Fruit fly (Drosophila melanogaster) whole organism, embryonic: ENCODE data around the gene Irbp.

Experiments used
- ATbp ChIP-seq: fragments of 200-800 bp; sonication (Bioruptor generic); optimal IDR thresholded peaks from 2 replicates; lab custom pipeline; 2017; ENCODE audit warnings: missing biosample characterization, mild to moderate bottlenecking, missing genetic modification characterization, missing genetic modification reagents
- Antp ChIP-seq: fragments of 200-800 bp; sonication (Bioruptor generic); optimal IDR thresholded peaks from 3 replicates; lab custom pipeline; 2016; ENCODE audit warnings: missing biosample characterization, missing genetic modification characterization
- Atf-2 ChIP-seq: fragments of 200-800 bp; sonication (Bioruptor generic); optimal IDR thresholded peaks from 2 replicates; lab custom pipeline; 2016; ENCODE audit warnings: missing biosample characterization, missing genetic modification characterization
- Awh ChIP-seq: fragments of 200-800 bp; sonication (Bioruptor generic); IDR thresholded peaks from 2 replicates; pipeline ENCODE4, ENCODE4 v1.3.6; 2022; ENCODE audit warnings: missing biosample characterization, missing genetic modification characterization
- Bteb2 ChIP-seq: fragments of 200-800 bp; sonication (Bioruptor generic); optimal IDR thresholded peaks from 2 replicates; lab custom pipeline; 2016; ENCODE audit warnings: missing biosample characterization, missing genetic modification characterization
- CG10366 ChIP-seq: fragments of 200-800 bp; sonication (Bioruptor generic); IDR thresholded peaks from 2 replicates; pipeline ENCODE4 v1.3.6; 2022; ENCODE audit warnings: missing biosample characterization, missing genetic modification characterization
- CG10979 ChIP-seq: fragments of 200-800 bp; sonication (Bioruptor generic); optimal IDR thresholded peaks from 2 replicates; lab custom pipeline; 2018; ENCODE audit warnings: missing biosample characterization, mild to moderate bottlenecking, missing genetic modification characterization, moderate library complexity
- CG11456 ChIP-seq: fragments of 200-800 bp; sonication (Bioruptor generic); IDR thresholded peaks from 3 replicates; pipeline ENCODE4 v1.3.6; 2022; ENCODE audit warnings: missing biosample characterization, missing genetic modification characterization
- CG11695 ChIP-seq: fragments of 200-800 bp; sonication (Bioruptor generic); IDR thresholded peaks from 3 replicates; pipeline ENCODE4 v1.3.6; 2022; ENCODE audit warnings: missing biosample characterization, missing genetic modification characterization
- CG12104 ChIP-seq: fragments of 200-800 bp; sonication (Bioruptor generic); optimal IDR thresholded peaks from 3 replicates; lab custom pipeline; 2016; ENCODE audit warnings: missing biosample characterization, missing genetic modification characterization
- CG12391 ChIP-seq: fragments of 200-800 bp; sonication (Bioruptor generic); optimal IDR thresholded peaks from 3 replicates; lab custom pipeline; 2018; ENCODE audit warnings: missing biosample characterization, mild to moderate bottlenecking, missing genetic modification characterization, moderate library complexity
- CG12769 ChIP-seq: fragments of 200-800 bp; sonication (Bioruptor generic); optimal IDR thresholded peaks from 2 replicates; lab custom pipeline; 2019; ENCODE audit warnings: missing biosample characterization, mild to moderate bottlenecking, missing genetic modification characterization, moderate library complexity
- CG15269 ChIP-seq: fragments of 200-800 bp; sonication (Bioruptor generic); optimal IDR thresholded peaks from 2 replicates; lab custom pipeline; 2018; ENCODE audit warnings: missing biosample characterization, mild to moderate bottlenecking, missing genetic modification characterization, moderate library complexity
- CG1529 ChIP-seq: fragments of 200-800 bp; sonication (Bioruptor generic); optimal IDR thresholded peaks from 3 replicates; lab custom pipeline; 2018; ENCODE audit warnings: missing biosample characterization, missing genetic modification characterization
- CG15601 ChIP-seq: fragments of 200-800 bp; sonication (Bioruptor generic); optimal IDR thresholded peaks from 3 replicates; lab custom pipeline; 2019; ENCODE audit warnings: missing biosample characterization, mild to moderate bottlenecking, missing genetic modification characterization, moderate library complexity
- CG1603 ChIP-seq: fragments of 200-800 bp; sonication (Bioruptor generic); optimal IDR thresholded peaks from 2 replicates; lab custom pipeline; 2019; ENCODE audit warnings: missing biosample characterization, mild to moderate bottlenecking, missing genetic modification characterization, moderate library complexity
- CG18619 ChIP-seq: fragments of 200-800 bp; sonication (Bioruptor generic); optimal IDR thresholded peaks from 3 replicates; lab custom pipeline; 2017; ENCODE audit warnings: missing biosample characterization, mild to moderate bottlenecking, missing genetic modification characterization
- CG30020 ChIP-seq: fragments of 200-800 bp; optimal IDR thresholded peaks from 2 replicates; lab custom pipeline; 2019; ENCODE audit warnings: missing biosample characterization, mild to moderate bottlenecking, missing genetic modification characterization, moderate library complexity
- CG6689 ChIP-seq: fragments of 200-800 bp; sonication (Bioruptor generic); IDR thresholded peaks from 2 replicates; pipeline ENCODE4 v1.3.6; 2022; ENCODE audit warnings: missing biosample characterization, missing genetic modification characterization
- CG8388 ChIP-seq: fragments of 200-800 bp; sonication (Bioruptor generic); optimal IDR thresholded peaks from 2 replicates; lab custom pipeline; 2019; ENCODE audit warnings: missing biosample characterization, mild to moderate bottlenecking, missing genetic modification characterization, moderate library complexity
- CG8765 ChIP-seq: fragments of 200-800 bp; sonication (Bioruptor generic); IDR thresholded peaks from 2 replicates; pipeline ENCODE4 v1.3.6; 2022; ENCODE audit warnings: missing biosample characterization, missing genetic modification characterization
- CG8924 ChIP-seq: fragments of 200-800 bp; optimal IDR thresholded peaks from 3 replicates; lab custom pipeline; 2019; ENCODE audit warnings: missing biosample characterization, mild to moderate bottlenecking, missing genetic modification characterization, moderate library complexity
- Dref ChIP-seq: fragments of 200-800 bp; sonication (Bioruptor generic); IDR thresholded peaks from 2 replicates; pipeline ENCODE4 v1.3.6; 2022; ENCODE audit warnings: missing biosample characterization, missing genetic modification characterization
- E2f2 ChIP-seq: fragments of 200-800 bp; sonication (Bioruptor generic); IDR thresholded peaks from 2 replicates; pipeline ENCODE4 v1.3.6; 2022; ENCODE audit warnings: missing biosample characterization, missing genetic modification characterization
- Gsc ChIP-seq: fragments of 200-800 bp; sonication (Bioruptor generic); IDR thresholded peaks from 2 replicates; pipeline ENCODE4 v1.3.6; 2022; ENCODE audit warnings: missing biosample characterization, missing genetic modification characterization
- HLH54F ChIP-seq: fragments of 200-800 bp; sonication (Bioruptor generic); optimal IDR thresholded peaks from 3 replicates; lab custom pipeline; 2016; ENCODE audit warnings: missing biosample characterization, missing genetic modification characterization
- Med ChIP-seq: fragments of 200-800 bp; sonication (Bioruptor generic); peaks from one replicate; lab custom pipeline; 2016; ENCODE audit warnings: missing biosample characterization, missing genetic modification characterization, mild to moderate bottlenecking, inconsistent platforms, moderate library complexity
- Meics ChIP-seq: fragments of 200-800 bp; sonication (Bioruptor generic); optimal IDR thresholded peaks from 2 replicates; lab custom pipeline; 2017; ENCODE audit warnings: missing biosample characterization, mild to moderate bottlenecking, missing genetic modification characterization
- Side ChIP-seq: fragments of 200-800 bp; sonication (Bioruptor generic); optimal IDR thresholded peaks from 2 replicates; lab custom pipeline; 2016; ENCODE audit warnings: missing biosample characterization, missing genetic modification characterization
- Stat92E ChIP-seq, 3 experiments: fragments of >200 bp in 2 of 3; fragments of 200-800 bp in 1 of 3; sonication (Bioruptor generic) in 1 of 3; optimal IDR thresholded peaks; 2 replicates each; lab custom pipeline; 2017 to 2019; ENCODE audit warnings: missing biosample characterization in 3 of 3, missing genetic modification characterization in 3 of 3, mild to moderate bottlenecking in 1 of 3, moderate library complexity in 1 of 3
- amos ChIP-seq: fragments of 200-800 bp; sonication (Bioruptor generic); IDR thresholded peaks from 2 replicates; pipeline ENCODE4 v1.3.6; 2022; ENCODE audit warnings: missing biosample characterization, missing genetic modification characterization; ENCODE audit not compliant: partially characterized antibody
- bbx ChIP-seq: fragments of 200-800 bp; sonication (Bioruptor generic); IDR thresholded peaks from 2 replicates; pipeline ENCODE4 v1.3.6; 2022; ENCODE audit warnings: missing biosample characterization, missing genetic modification characterization; ENCODE audit not compliant: partially characterized antibody
- caup ChIP-seq: fragments of 200-800 bp; sonication (Bioruptor generic); optimal IDR thresholded peaks from 3 replicates; lab custom pipeline; 2017; ENCODE audit warnings: missing biosample characterization, mild to moderate bottlenecking, missing genetic modification characterization, moderate library complexity; ENCODE audit not compliant: severe bottlenecking
- croc ChIP-seq: fragments of 200-800 bp; sonication (Bioruptor generic); conservative IDR thresholded peaks from 3 replicates; pipeline ENCODE4 v1.3.6; 2022; ENCODE audit warnings: missing biosample characterization, missing genetic modification characterization
- danr ChIP-seq: fragments of 200-800 bp; sonication (Bioruptor generic); IDR thresholded peaks from 2 replicates; pipeline ENCODE4 v1.3.6; 2022; ENCODE audit warnings: missing biosample characterization, missing genetic modification characterization
- dmrt99B ChIP-seq: fragments of 200-800 bp; sonication (Bioruptor generic); optimal IDR thresholded peaks from 2 replicates; lab custom pipeline; 2018; ENCODE audit warnings: missing biosample characterization, mild to moderate bottlenecking, missing genetic modification characterization, moderate library complexity
- eve ChIP-seq, 2 experiments: fragments of >200 bp; optimal IDR thresholded peaks; 2 replicates each; lab custom pipeline; 2017; ENCODE audit warnings: missing biosample characterization in 2 of 2, missing genetic modification characterization in 2 of 2
- gem ChIP-seq: fragments of 200-800 bp; sonication (Bioruptor generic); optimal IDR thresholded peaks from 2 replicates; lab custom pipeline; 2019; ENCODE audit warnings: missing biosample characterization, mild to moderate bottlenecking, missing genetic modification characterization, moderate library complexity
- insv ChIP-seq, 2 experiments: fragments of 200-800 bp; sonication (Bioruptor generic); optimal IDR thresholded peaks; 3 replicates each; lab custom pipeline; 2016 to 2018; ENCODE audit warnings: missing biosample characterization in 2 of 2, missing genetic modification characterization in 2 of 2
- inv ChIP-seq: fragments of 200-800 bp; sonication (Bioruptor generic); IDR thresholded peaks from 2 replicates; pipeline ENCODE4 v1.3.6; 2022; ENCODE audit warnings: missing biosample characterization, missing genetic modification characterization; ENCODE audit not compliant: partially characterized antibody
- klu ChIP-seq: fragments of 200-800 bp; sonication (Bioruptor generic); IDR thresholded peaks from 2 replicates; pipeline ENCODE4 v1.3.6; 2022; ENCODE audit warnings: missing biosample characterization, missing genetic modification characterization
- knrl ChIP-seq: fragments of 200-800 bp; sonication (Bioruptor generic); IDR thresholded peaks from 3 replicates; pipeline ENCODE4 v1.3.6; 2022; ENCODE audit warnings: missing biosample characterization, missing genetic modification characterization; ENCODE audit not compliant: partially characterized antibody
- lbe ChIP-seq: fragments of 200-800 bp; sonication (Bioruptor generic); optimal IDR thresholded peaks from 2 replicates; lab custom pipeline; 2016; ENCODE audit warnings: missing biosample characterization, mild to moderate bottlenecking, missing genetic modification characterization
- mirr ChIP-seq: fragments of 200-800 bp; sonication (Bioruptor generic); optimal IDR thresholded peaks from 3 replicates; lab custom pipeline; 2018; ENCODE audit warnings: missing biosample characterization, mild to moderate bottlenecking, missing genetic modification characterization
- phol ChIP-seq: fragments of 200-800 bp; sonication (Bioruptor generic); optimal IDR thresholded peaks from 3 replicates; lab custom pipeline; 2018; ENCODE audit warnings: missing biosample characterization, mild to moderate bottlenecking, missing genetic modification characterization, moderate library complexity
- repo ChIP-seq: fragments of 200-800 bp; sonication (Bioruptor generic); optimal IDR thresholded peaks from 2 replicates; lab custom pipeline; 2016; ENCODE audit warnings: missing biosample characterization, missing genetic modification characterization
- run ChIP-seq: fragments of 200-800 bp; sonication (Bioruptor generic); optimal IDR thresholded peaks from 3 replicates; lab custom pipeline; 2018; ENCODE audit warnings: missing biosample characterization, mild to moderate bottlenecking, missing genetic modification characterization
- sima ChIP-seq: fragments of 200-800 bp; sonication (Bioruptor generic); optimal IDR thresholded peaks from 2 replicates; lab custom pipeline; 2016; ENCODE audit warnings: missing biosample characterization, missing genetic modification characterization
- stc ChIP-seq: fragments of 200-800 bp; sonication (Bioruptor generic); IDR thresholded peaks from 2 replicates; pipeline ENCODE4 v1.3.6; 2022; ENCODE audit warnings: missing biosample characterization, missing genetic modification characterization
- tna ChIP-seq: fragments of 200-800 bp; sonication (Bioruptor generic); IDR thresholded peaks from 2 replicates; pipeline ENCODE4 v1.3.6; 2022; ENCODE audit warnings: missing biosample characterization, missing genetic modification characterization; ENCODE audit not compliant: partially characterized antibody

Irbp gene

dm6 chr3R:11421643-11422122 is 11.8 kb downstream of the Irbp start, which contains the start of the genes ninaG and Sptz (continued):
- peak in 1 of 2 experiments; percentile 16 for TF ChIP-seq insv (GFP tag; optimal IDR thresholded peaks at IDR 0.05; lab: Kevin White, UChicago)
- TF ChIP-seq eve (GFP tag; optimal IDR thresholded peaks at IDR 0.05; lab: Kevin White, UChicago), result peak in 1 of 2 experiments; percentile 86
- TF ChIP-seq CG12104, result peak; percentile 83
- no peak for TF ChIP-seq bbx
- peak; percentile 87 for TF ChIP-seq CG15269
- peak; percentile 95 for TF ChIP-seq CG11456 (GFP tag; lab: Robert Waterston, UW)
- peak; percentile 85 for TF ChIP-seq CG8388 (GFP tag; lab: Kevin White, UChicago)
- peak; percentile 93 for TF ChIP-seq CG8765 (GFP tag; lab: Robert Waterston, UW)
- TF ChIP-seq sima (GFP tag; lab: Kevin White, UChicago), result peak; percentile 79
- TF ChIP-seq CG12391, result peak; percentile 95
- peak; percentile 96 for TF ChIP-seq phol (tag; lab: Kevin White, UChicago)
- TF ChIP-seq CG10979 (tag; lab: Kevin White, UChicago), result peak; percentile 90
- TF ChIP-seq Stat92E (GFP tag; optimal IDR thresholded peaks at IDR 0.05; lab: Kevin White, UChicago), result no peak
- peak; percentile 97 for TF ChIP-seq HLH54F (GFP tag; lab: Kevin White, UChicago)
- TF ChIP-seq gem (tag; lab: Kevin White, UChicago), result peak; percentile 95
- TF ChIP-seq CG11695 (GFP tag; lab: Robert Waterston, UW), result peak; percentile 90
- TF ChIP-seq caup, result peak; percentile 84
- TF ChIP-seq Dref (GFP tag; lab: Robert Waterston, UW), result peak; percentile 67
- TF ChIP-seq CG10366 (GFP tag; lab: Robert Waterston, UW), result peak; percentile 95
- TF ChIP-seq CG30020 (tag; lab: Kevin White, UChicago), result peak; percentile 75
- peak; percentile 88 for TF ChIP-seq danr
- peak; percentile 86 for TF ChIP-seq CG8924 (tag; lab: Kevin White, UChicago)
- TF ChIP-seq stc, result peak; percentile 88
- no peak for TF ChIP-seq tna (GFP tag; lab: Robert Waterston, UW)
- peak; percentile 93 for TF ChIP-seq E2f2 (GFP tag; lab: Robert Waterston, UW)
- no peak for TF ChIP-seq dmrt99B (tag; lab: Kevin White, UChicago)
- TF ChIP-seq Side (GFP tag; lab: Kevin White, UChicago), result peak; percentile 91
- peak; percentile 40 for TF ChIP-seq amos (GFP tag; lab: Robert Waterston, UW)
- peak; percentile 87 for TF ChIP-seq Meics (GFP tag; lab: Kevin White, UChicago)
- peak; percentile 91 for TF ChIP-seq repo (GFP tag; lab: Kevin White, UChicago)
- TF ChIP-seq CG6689 (GFP tag; lab: Robert Waterston, UW), result peak; percentile 97
- TF ChIP-seq Antp, result peak; percentile 95
- no peak for TF ChIP-seq lbe
- TF ChIP-seq Atf-2 (GFP tag; lab: Kevin White, UChicago), result peak; percentile 91
- peak; percentile 90 for TF ChIP-seq CG18619 (GFP tag; lab: Kevin White, UChicago)
- peak; percentile 94 for TF ChIP-seq croc
- TF ChIP-seq Awh (GFP tag; lab: Robert Waterston, UW), result peak; percentile 88
- TF ChIP-seq CG1529 (GFP tag; lab: Kevin White, UChicago), result no peak
- TF ChIP-seq CG15601 (tag; lab: Kevin White, UChicago), result peak; percentile 86
- no peak for TF ChIP-seq CG12769 (tag; lab: Kevin White, UChicago)
- TF ChIP-seq ATbp (GFP tag; lab: Kevin White, UChicago), result no peak
- TF ChIP-seq run (tag; lab: Kevin White, UChicago), result peak; percentile 63
- no peak for TF ChIP-seq inv (GFP tag; lab: Robert Waterston, UW)
- TF ChIP-seq mirr (GFP tag; lab: Kevin White, UChicago), result peak; percentile 11
- TF ChIP-seq CG1603 (tag; lab: Kevin White, UChicago), result peak; percentile 86
- TF ChIP-seq Bteb2 (GFP tag; lab: Kevin White, UChicago), result peak; percentile 89
- peak; percentile 99 for TF ChIP-seq Med
- peak; percentile 94 for TF ChIP-seq klu
- TF ChIP-seq knrl, result peak; percentile 63
- peak; percentile 81 for TF ChIP-seq Gsc (GFP tag; lab: Robert Waterston, UW)
